Worm (Caenorhabditis elegans) whole organism, L4 larva: ENCODE results near the gene srt-73.

Source experiments
- Y5F2A.4 ChIP-seq: fragments of 200-800 bp; sonication (Bioruptor generic); optimal IDR thresholded peaks from 2 replicates; lab custom pipeline; 2018; ENCODE audit warnings: mild to moderate bottlenecking, missing genetic modification characterization, missing compliant biosample characterization
- ces-1 ChIP-seq: fragments of 150-350 bp; sonication (generic microtip); optimal IDR thresholded peaks from 4 replicates; lab custom pipeline; 2014; ENCODE audit warnings: missing biosample characterization, missing genetic modification reagents, missing genetic modification characterization
- dpl-1 ChIP-seq: fragments of 150-350 bp; optimal IDR thresholded peaks from 2 replicates; lab custom pipeline; 2014; ENCODE audit warnings: missing biosample characterization, missing genetic modification reagents, missing genetic modification characterization
- jun-1 ChIP-seq: fragments of 150-350 bp; optimal IDR thresholded peaks from 2 replicates; lab custom pipeline; 2014; ENCODE audit warnings: missing biosample characterization, missing genetic modification reagents, missing genetic modification characterization
- lin-38 ChIP-seq: fragments of 200-800 bp; sonication (Bioruptor generic); IDR thresholded peaks from 2 replicates; pipeline ENCODE4 v1.3.6; 2022; ENCODE audit warnings: missing genetic modification reagents, missing genetic modification characterization, missing compliant biosample characterization
- lin-39 ChIP-seq: fragments of 150-350 bp; optimal IDR thresholded peaks from 2 replicates; lab custom pipeline; 2014; ENCODE audit warnings: missing biosample characterization, missing genetic modification reagents, missing genetic modification characterization
- lsy-2 ChIP-seq, 2 experiments: fragments of 150-350 bp in 1 of 2; sonication (generic microtip) in 1 of 2; optimal IDR thresholded peaks; 2 replicates each; lab custom pipeline; 2014 to 2017; ENCODE audit warnings: missing biosample characterization in 2 of 2, missing genetic modification characterization in 2 of 2
- mep-1 ChIP-seq: fragments of 150-350 bp; sonication (generic microtip); optimal IDR thresholded peaks from 3 replicates; lab custom pipeline; 2014; ENCODE audit warnings: missing biosample characterization, missing genetic modification characterization
- nhr-6 ChIP-seq: fragments of 150-350 bp; optimal IDR thresholded peaks from 2 replicates; lab custom pipeline; 2014; ENCODE audit warnings: missing biosample characterization, missing genetic modification characterization
- snpc-4 ChIP-seq: fragments of 150-350 bp; optimal IDR thresholded peaks from 2 replicates; lab custom pipeline; 2014; ENCODE audit warnings: missing biosample characterization, missing genetic modification characterization
- unc-130 ChIP-seq: sonication (generic microtip); optimal IDR thresholded peaks from 2 replicates; lab custom pipeline; 2016; ENCODE audit warnings: missing genetic modification reagents, missing genetic modification characterization, missing compliant biosample characterization
- ztf-11 ChIP-seq: fragments of 150-350 bp; optimal IDR thresholded peaks from 2 replicates; lab custom pipeline; 2014; ENCODE audit warnings: missing biosample characterization, missing genetic modification characterization

- TF ChIP-seq jun-1 (tag; lab: Kevin White, UChicago) (no peak), lin-38 (GFP tag; lab: Robert Waterston, UW) (no peak), dpl-1 (no peak), Y5F2A.4 (GFP tag; lab: Kevin White, UChicago) (no peak), ztf-11 (tag; lab: Kevin White, UChicago) (no peak), nhr-6 (no peak), unc-130 (GFP tag; lab: Kevin White, UChicago) (no peak), snpc-4 (no peak), lsy-2 (tag; optimal IDR thresholded peaks at IDR 0.05; lab: Kevin White, UChicago) (no peak), mep-1 (tag; lab: Kevin White, UChicago) (no peak), ces-1 (GFP tag; lab: Kevin White, UChicago) (no peak), lin-39 (tag; lab: Kevin White, UChicago) (no peak)
Observed at ce11 chrIV:7898489-7898888, 19.4 kb downstream of the srt-73 start.
